Worm (Caenorhabditis elegans) whole organism, L3 larva: Measurements from ENCODE around the gene F20A1.6.

Experiments used
- elt-2 ChIP-seq: sonication (generic microtip); optimal IDR thresholded peaks from 2 replicates; lab custom pipeline; 2016; ENCODE audit warnings: missing genetic modification reagents, mild to moderate bottlenecking, missing genetic modification characterization, missing compliant biosample characterization
- fkh-10 ChIP-seq: sonication (generic microtip); optimal IDR thresholded peaks from 2 replicates; lab custom pipeline; 2017; ENCODE audit warnings: missing biosample characterization, missing genetic modification reagents, missing genetic modification characterization
- nfya-1 ChIP-seq: sonication (generic microtip); optimal IDR thresholded peaks from 2 replicates; lab custom pipeline; 2017; ENCODE audit warnings: missing genetic modification characterization, mild to moderate bottlenecking, missing compliant biosample characterization, antibody characterized with exemption, moderate library complexity; ENCODE audit not compliant: insufficient read depth
- nhr-11 ChIP-seq: fragments of 150-350 bp; optimal IDR thresholded peaks from 2 replicates; lab custom pipeline; 2014; ENCODE audit warnings: missing biosample characterization, missing genetic modification characterization
- pha-4 ChIP-seq: fragments of 150-350 bp; optimal IDR thresholded peaks from 2 replicates; lab custom pipeline; 2014; ENCODE audit warnings: missing biosample characterization, missing genetic modification reagents, missing genetic modification characterization
- tbx-2 ChIP-seq: sonication (generic microtip); optimal IDR thresholded peaks from 2 replicates; lab custom pipeline; 2016; ENCODE audit warnings: mild to moderate bottlenecking, missing genetic modification characterization, missing compliant biosample characterization
- zag-1 ChIP-seq: fragments of 150-350 bp; optimal IDR thresholded peaks from 2 replicates; lab custom pipeline; 2014; ENCODE audit warnings: missing biosample characterization, missing genetic modification characterization
- ztf-4 ChIP-seq: fragments of 150-350 bp; optimal IDR thresholded peaks from 2 replicates; lab custom pipeline; 2014; ENCODE audit warnings: missing biosample characterization, missing genetic modification characterization

DNA sequence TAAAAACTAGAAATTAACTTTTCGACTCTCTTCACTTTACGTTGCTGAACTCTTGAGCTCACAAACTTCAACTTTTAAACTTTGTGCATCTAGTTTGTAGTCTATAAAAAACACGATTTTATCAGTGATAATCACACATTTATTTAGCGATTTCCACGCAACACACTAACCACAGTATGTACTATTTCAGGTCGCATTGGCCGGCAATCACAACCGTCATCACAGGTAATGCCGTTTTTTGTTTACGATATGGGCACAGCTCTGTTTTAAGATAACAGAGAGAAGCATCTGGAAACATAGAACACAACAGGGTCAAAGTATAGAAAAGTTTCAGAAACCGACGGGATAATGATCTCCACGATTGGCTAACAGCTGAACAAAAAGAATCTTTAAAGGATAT lies 49.2 kb upstream of the F20A1.6 start:
- TF ChIP-seq nfya-1: no peak
- TF ChIP-seq zag-1: no peak
- TF ChIP-seq tbx-2 (tag; lab: Kevin White, UChicago): no peak
- TF ChIP-seq pha-4 (tag; lab: Kevin White, UChicago): peak; percentile 51
- no peak for TF ChIP-seq ztf-4 (tag; lab: Kevin White, UChicago)
- no peak for TF ChIP-seq fkh-10 (GFP tag; lab: Kevin White, UChicago)
- no peak for TF ChIP-seq nhr-11 (tag; lab: Kevin White, UChicago)
- peak; percentile 88 for TF ChIP-seq elt-2 (tag; lab: Kevin White, UChicago)
